Worm (Caenorhabditis elegans) whole organism, young adult: ENCODE data around the gene T19C4.1.

Source experiments
- B0035.1 ChIP-seq: sonication (generic microtip); optimal IDR thresholded peaks from 2 replicates; lab custom pipeline; 2016; ENCODE audit warnings: missing genetic modification characterization, mild to moderate bottlenecking, missing compliant biosample characterization, missing genotype, missing genetic modification reagents
- B0261.1 ChIP-seq: sonication (generic microtip); optimal IDR thresholded peaks from 2 replicates; lab custom pipeline; 2016; ENCODE audit warnings: mild to moderate bottlenecking, missing genetic modification characterization, moderate library complexity, missing compliant biosample characterization
- B0336.3 ChIP-seq: fragments of 200-800 bp; sonication (Bioruptor generic); IDR thresholded peaks from 2 replicates; pipeline ENCODE4 v1.3.6; 2022; ENCODE audit warnings: missing genetic modification characterization, missing compliant biosample characterization
- C06A6.2 ChIP-seq: fragments of 200-800 bp; sonication (Bioruptor generic); conservative IDR thresholded peaks from 2 replicates; pipeline ENCODE4 v1.3.6; 2022; ENCODE audit warnings: missing genetic modification characterization, missing compliant biosample characterization
- D2030.7 ChIP-seq: fragments of 200-800 bp; sonication (Bioruptor generic); IDR thresholded peaks from 2 replicates; pipeline ENCODE4 v1.3.6; 2022; ENCODE audit warnings: missing genetic modification reagents, missing genetic modification characterization, missing compliant biosample characterization
- F10E7.11 ChIP-seq: sonication (generic microtip); optimal IDR thresholded peaks from 2 replicates; lab custom pipeline; 2017; ENCODE audit warnings: mild to moderate bottlenecking, missing genetic modification characterization, moderate library complexity, missing compliant biosample characterization
- F22D6.2 ChIP-seq: sonication (generic microtip); optimal IDR thresholded peaks from 2 replicates; lab custom pipeline; 2016; ENCODE audit warnings: mild to moderate bottlenecking, missing genetic modification characterization, missing compliant biosample characterization
- F39B2.1 ChIP-seq: fragments of 200-800 bp; sonication (Bioruptor generic); IDR thresholded peaks from 2 replicates; pipeline ENCODE4 v1.3.6; 2022; ENCODE audit warnings: missing genetic modification reagents, missing genetic modification characterization, missing compliant biosample characterization
- F57A8.1 ChIP-seq: fragments of 200-800 bp; sonication (Bioruptor generic); optimal IDR thresholded peaks from 2 replicates; lab custom pipeline; 2018; ENCODE audit warnings: mild to moderate bottlenecking, missing genetic modification characterization, moderate library complexity, missing compliant biosample characterization
- T26A5.8 ChIP-seq: sonication (generic microtip); optimal IDR thresholded peaks from 2 replicates; lab custom pipeline; 2016; ENCODE audit warnings: missing genetic modification characterization, missing compliant biosample characterization
- Y53F4B.3 ChIP-seq: fragments of 200-800 bp; sonication (Bioruptor generic); IDR thresholded peaks from 2 replicates; pipeline ENCODE4 v1.3.6; 2022; ENCODE audit warnings: missing genetic modification reagents, missing genetic modification characterization, missing compliant biosample characterization
- Y95B8A.8 ChIP-seq: fragments of 200-800 bp; sonication (Bioruptor generic); IDR thresholded peaks from 2 replicates; pipeline ENCODE4 v1.3.6; 2022; ENCODE audit warnings: missing genetic modification reagents, missing genetic modification characterization, missing compliant biosample characterization
- ZK185.1 ChIP-seq: sonication (generic microtip); optimal IDR thresholded peaks from 2 replicates; lab custom pipeline; 2016; ENCODE audit warnings: mild to moderate bottlenecking, missing genetic modification characterization, missing compliant biosample characterization; ENCODE audit not compliant: poor library complexity, severe bottlenecking
- akir-1 ChIP-seq: fragments of 200-800 bp; sonication (Bioruptor generic); optimal IDR thresholded peaks from 2 replicates; lab custom pipeline; 2018; ENCODE audit warnings: mild to moderate bottlenecking, missing genetic modification characterization, moderate library complexity, missing compliant biosample characterization
- ama-1 ChIP-seq, 3 experiments: fragments of 150-350 bp in 1 of 3; sonication (generic microtip) in 2 of 3; optimal IDR thresholded peaks; 2 replicates each; lab custom pipeline; 2014 to 2018; ENCODE audit warnings: missing biosample characterization in 2 of 3, missing genetic modification characterization in 2 of 3, missing genetic modification reagents in 2 of 3
- aptf-3 ChIP-seq: fragments of 200-800 bp; sonication (Bioruptor generic); IDR thresholded peaks from 2 replicates; pipeline ENCODE4 v1.3.6; 2022; ENCODE audit warnings: missing genetic modification characterization, missing compliant biosample characterization
- atf-7 ChIP-seq: sonication (generic microtip); optimal IDR thresholded peaks from 2 replicates; lab custom pipeline; 2017; ENCODE audit warnings: mild to moderate bottlenecking, missing genetic modification characterization, missing compliant biosample characterization
- athp-1 ChIP-seq: sonication (generic microtip); optimal IDR thresholded peaks from 2 replicates; lab custom pipeline; 2017; ENCODE audit warnings: mild to moderate bottlenecking, missing genetic modification characterization, missing compliant biosample characterization
- attf-5 ChIP-seq: fragments of 200-800 bp; sonication (Bioruptor generic); optimal IDR thresholded peaks from 2 replicates; lab custom pipeline; 2018; ENCODE audit warnings: mild to moderate bottlenecking, missing genetic modification characterization, missing compliant biosample characterization
- attf-6 ChIP-seq: fragments of 200-800 bp; sonication (Bioruptor generic); IDR thresholded peaks from 2 replicates; pipeline ENCODE4 v1.3.6; 2022; ENCODE audit warnings: missing genetic modification reagents, missing genetic modification characterization, missing compliant biosample characterization
- bed-2 ChIP-seq: fragments of 200-800 bp; sonication (Bioruptor generic); IDR thresholded peaks from 2 replicates; pipeline ENCODE4 v1.3.6; 2022; ENCODE audit warnings: missing genetic modification reagents, missing genetic modification characterization, missing compliant biosample characterization
- ccch-3 ChIP-seq: fragments of 200-800 bp; sonication (Bioruptor generic); optimal IDR thresholded peaks from 2 replicates; lab custom pipeline; 2018; ENCODE audit warnings: mild to moderate bottlenecking, missing genetic modification characterization, missing compliant biosample characterization
- ceh-100 ChIP-seq: fragments of 200-800 bp; sonication (Bioruptor generic); IDR thresholded peaks from 2 replicates; pipeline ENCODE4 v1.3.6; 2022; ENCODE audit warnings: missing genetic modification reagents, missing genetic modification characterization, missing compliant biosample characterization
- dox-1 ChIP-seq: fragments of 200-800 bp; sonication (Bioruptor generic); IDR thresholded peaks from 2 replicates; pipeline ENCODE4 v1.3.6; 2022; ENCODE audit warnings: missing genetic modification reagents, missing genetic modification characterization, missing compliant biosample characterization
- dpff-1 ChIP-seq: sonication (generic microtip); optimal IDR thresholded peaks from 2 replicates; lab custom pipeline; 2017; ENCODE audit warnings: mild to moderate bottlenecking, missing genetic modification characterization, missing compliant biosample characterization
- egl-44 ChIP-seq: fragments of 200-800 bp; sonication (Bioruptor generic); IDR thresholded peaks from 2 replicates; pipeline ENCODE4 v1.3.6; 2022; ENCODE audit warnings: missing genetic modification reagents, missing genetic modification characterization, missing compliant biosample characterization
- hlh-12 ChIP-seq: sonication (generic microtip); optimal IDR thresholded peaks from 2 replicates; lab custom pipeline; 2016; ENCODE audit warnings: missing genetic modification characterization, missing compliant biosample characterization
- hmg-20 ChIP-seq: fragments of 200-800 bp; sonication (Bioruptor generic); IDR thresholded peaks from 2 replicates; pipeline ENCODE4 v1.3.6; 2022; ENCODE audit warnings: missing genetic modification reagents, missing genetic modification characterization, missing compliant biosample characterization
- hrde-1 ChIP-seq: sonication (generic microtip); optimal IDR thresholded peaks from 2 replicates; lab custom pipeline; 2016; ENCODE audit warnings: missing genetic modification characterization, mild to moderate bottlenecking, missing compliant biosample characterization, moderate library complexity, missing genotype, missing genetic modification reagents, borderline replicate concordance
- hsf-1 ChIP-seq: fragments of 200-800 bp; sonication (Bioruptor generic); IDR thresholded peaks from 2 replicates; pipeline ENCODE4 v1.3.6; 2022; ENCODE audit warnings: missing genetic modification reagents, missing genetic modification characterization, missing compliant biosample characterization
- let-526 ChIP-seq: fragments of 200-800 bp; sonication (Bioruptor generic); IDR thresholded peaks from 2 replicates; pipeline ENCODE4 v1.3.6; 2022; ENCODE audit warnings: missing genetic modification reagents, missing genetic modification characterization, missing compliant biosample characterization
- let-607 ChIP-seq, 2 experiments: fragments of 200-800 bp in 1 of 2; sonication (Bioruptor generic) in 1 of 2; sonication (generic microtip) in 1 of 2; optimal IDR thresholded peaks; 2 replicates each; lab custom pipeline; 2016 to 2018; ENCODE audit warnings: mild to moderate bottlenecking in 2 of 2, missing compliant biosample characterization in 2 of 2, missing genetic modification characterization in 2 of 2, moderate library complexity in 2 of 2, missing genotype in 1 of 2
- lin-26 ChIP-seq: fragments of 200-800 bp; sonication (Bioruptor generic); IDR thresholded peaks from 2 replicates; pipeline ENCODE4 v1.3.6; 2022; ENCODE audit warnings: missing genetic modification reagents, missing genetic modification characterization, missing compliant biosample characterization
- lin-40 ChIP-seq: sonication (generic microtip); optimal IDR thresholded peaks from 2 replicates; lab custom pipeline; 2016; ENCODE audit warnings: missing genetic modification characterization, mild to moderate bottlenecking, missing compliant biosample characterization, missing genotype, missing genetic modification reagents
- lin-54 ChIP-seq: fragments of 200-800 bp; sonication (Bioruptor generic); optimal IDR thresholded peaks from 2 replicates; lab custom pipeline; 2018; ENCODE audit warnings: mild to moderate bottlenecking, missing genetic modification characterization, missing compliant biosample characterization
- madf-3 ChIP-seq: fragments of 200-800 bp; sonication (Bioruptor generic); IDR thresholded peaks from 2 replicates; pipeline ENCODE4 v1.3.6; 2022; ENCODE audit warnings: missing genetic modification reagents, missing genetic modification characterization, missing compliant biosample characterization
- madf-6 ChIP-seq: fragments of 200-800 bp; sonication (Bioruptor generic); IDR thresholded peaks from 2 replicates; pipeline ENCODE4 v1.3.6; 2022; ENCODE audit warnings: missing genetic modification reagents, missing genetic modification characterization, missing compliant biosample characterization
- mcd-1 ChIP-seq: fragments of 200-800 bp; sonication (Bioruptor generic); IDR thresholded peaks from 2 replicates; pipeline ENCODE4 v1.3.6; 2022; ENCODE audit warnings: missing genetic modification reagents, missing genetic modification characterization, missing compliant biosample characterization
- mxl-1 ChIP-seq: sonication (generic microtip); optimal IDR thresholded peaks from 2 replicates; lab custom pipeline; 2016; ENCODE audit warnings: missing genetic modification characterization, missing compliant biosample characterization
- nfya-2 ChIP-seq: fragments of 200-800 bp; sonication (Bioruptor generic); IDR thresholded peaks from 2 replicates; pipeline ENCODE4 v1.3.6; 2022; ENCODE audit warnings: missing genetic modification reagents, missing genetic modification characterization, missing compliant biosample characterization
- nfyb-1 ChIP-seq: fragments of 200-800 bp; sonication (Bioruptor generic); IDR thresholded peaks from 2 replicates; pipeline ENCODE4 v1.3.6; 2022; ENCODE audit warnings: missing genetic modification reagents, missing genetic modification characterization, missing compliant biosample characterization
- nhr-120 ChIP-seq: fragments of 200-800 bp; sonication (Bioruptor generic); IDR thresholded peaks from 2 replicates; pipeline ENCODE4 v1.3.6; 2022; ENCODE audit warnings: missing genetic modification characterization, missing compliant biosample characterization
- pbrm-1 ChIP-seq: fragments of 200-800 bp; sonication (Bioruptor generic); IDR thresholded peaks from 2 replicates; pipeline ENCODE4 v1.3.6; 2022; ENCODE audit warnings: missing genetic modification reagents, missing genetic modification characterization, missing compliant biosample characterization
- snpc-1.3 ChIP-seq: sonication (generic microtip); optimal IDR thresholded peaks from 2 replicates; lab custom pipeline; 2017; ENCODE audit warnings: missing genetic modification characterization, mild to moderate bottlenecking, missing compliant biosample characterization, antibody characterized with exemption, moderate library complexity, missing genotype, missing genetic modification reagents; ENCODE audit not compliant: insufficient read depth
- snpc-4 ChIP-seq, 5 experiments: fragments of 150-350 bp in 1 of 5; sonication (generic microtip) in 4 of 5; optimal IDR thresholded peaks; 2 replicates each; lab custom pipeline; 2014 to 2018; ENCODE audit warnings: missing genetic modification characterization in 5 of 5, missing biosample characterization in 3 of 5, antibody characterized with exemption in 2 of 5, mild to moderate bottlenecking in 2 of 5, missing compliant biosample characterization in 2 of 5, missing genotype in 2 of 5, moderate library complexity in 2 of 5, missing genetic modification reagents in 1 of 5
- tbx-9 ChIP-seq: sonication (generic microtip); optimal IDR thresholded peaks from 2 replicates; lab custom pipeline; 2016; ENCODE audit warnings: borderline replicate concordance, missing genetic modification characterization, inconsistent platforms, missing compliant biosample characterization
- unc-130 ChIP-seq: sonication (generic microtip); optimal IDR thresholded peaks from 2 replicates; lab custom pipeline; 2016; ENCODE audit warnings: missing genetic modification reagents, missing genetic modification characterization, missing compliant biosample characterization
- ztf-26 ChIP-seq: sonication (generic microtip); optimal IDR thresholded peaks from 2 replicates; lab custom pipeline; 2017; ENCODE audit warnings: missing genetic modification characterization, missing compliant biosample characterization

T19C4.1 gene

ce11 chrV:11122466-11122865, 27.0 kb upstream of the T19C4.1 start, which contains the start of gene mboa-2 (continued):
- TF ChIP-seq akir-1 (no peak), madf-3 (GFP tag; lab: Robert Waterston, UW) (no peak), F57A8.1 (GFP tag; lab: Kevin White, UChicago) (no peak), lin-26 (GFP tag; lab: Robert Waterston, UW) (no peak), lin-40 (tag; lab: Kevin White, UChicago) (peak; percentile 53), let-607 (tag; optimal IDR thresholded peaks at IDR 0.05; lab: Kevin White, UChicago) (peak in 1 of 2 experiments; percentile 46), T26A5.8 (tag; lab: Kevin White, UChicago) (no peak), Y95B8A.8 (0 out of 2 replicates have a peak, but pooled peaks have one; percentile 24), ccch-3 (GFP tag; lab: Kevin White, UChicago) (no peak), B0261.1 (tag; lab: Kevin White, UChicago) (no peak), attf-5 (no peak), unc-130 (GFP tag; lab: Kevin White, UChicago) (no peak), ama-1 (optimal IDR thresholded peaks at IDR 0.05; lab: Kevin White, UChicago) (no peak), ama-1 (GFP tag; optimal IDR thresholded peaks at IDR 0.05; lab: Kevin White, UChicago) (peak in 1 of 2 experiments; percentile 48), mxl-1 (tag; lab: Kevin White, UChicago) (no peak), hsf-1 (GFP tag; lab: Robert Waterston, UW) (0 out of 2 replicates have a peak, but pooled peaks have one; percentile 47), mcd-1 (GFP tag; lab: Robert Waterston, UW) (no peak; the same call in 1 of the 2 replicates), nfyb-1 (GFP tag; lab: Robert Waterston, UW) (peak; percentile 75), pbrm-1 (no peak; the same call in 1 of the 2 replicates), aptf-3 (GFP tag; lab: Robert Waterston, UW) (no peak), atf-7 (peak; percentile 43), dpff-1 (tag; lab: Kevin White, UChicago) (peak; percentile 45), ceh-100 (GFP tag; lab: Robert Waterston, UW) (no peak), madf-6 (GFP tag; lab: Robert Waterston, UW) (peak; percentile 20; the same call in 1 of the 2 replicates), athp-1 (tag; lab: Kevin White, UChicago) (no peak), B0336.3 (GFP tag; lab: Robert Waterston, UW) (peak; percentile 73), tbx-9 (tag; lab: Kevin White, UChicago) (no peak), hlh-12 (tag; lab: Kevin White, UChicago) (no peak), B0035.1 (tag; lab: Kevin White, UChicago) (no peak), ztf-26 (no peak), lin-54 (GFP tag; lab: Kevin White, UChicago) (peak; percentile 1), nfya-2 (0 out of 2 replicates have a peak, but pooled peaks have one; percentile 45), F10E7.11 (tag; lab: Kevin White, UChicago) (peak; percentile 29), Y53F4B.3 (GFP tag; lab: Robert Waterston, UW) (no peak), F22D6.2 (tag; lab: Kevin White, UChicago) (no peak), attf-6 (GFP tag; lab: Robert Waterston, UW) (peak; percentile 58; the same call in 1 of the 2 replicates), hmg-20 (GFP tag; lab: Robert Waterston, UW) (no peak), dox-1 (GFP tag; lab: Robert Waterston, UW) (no peak), snpc-4 (GFP tag; optimal IDR thresholded peaks at IDR 0.05; lab: Kevin White, UChicago) (no peak), snpc-4 (tag; optimal IDR thresholded peaks at IDR 0.05; lab: Kevin White, UChicago) (peak in 2 of 4 experiments; percentile 49 to 63), F39B2.1 (no peak), bed-2 (no peak), ZK185.1 (tag; lab: Kevin White, UChicago) (peak; percentile 5), let-526 (no peak), snpc-1.3 (tag; lab: Kevin White, UChicago) (peak; percentile 22), D2030.7 (GFP tag; lab: Robert Waterston, UW) (no peak), C06A6.2 (GFP tag; lab: Robert Waterston, UW) (no peak), nhr-120 (GFP tag; lab: Robert Waterston, UW) (no peak), hrde-1 (peak; percentile 57), egl-44 (no peak)
